Worm (Caenorhabditis elegans) whole organism, midembryonic: ENCODE results near the gene B0252.5.

Experiments
- T22C8.4 ChIP-seq: fragments of 200-800 bp; sonication (Bioruptor generic); IDR thresholded peaks from 2 replicates; pipeline ENCODE4 v1.3.6; 2022; ENCODE audit warnings: missing genetic modification characterization, missing compliant biosample characterization
- cog-1 ChIP-seq: sonication (generic microtip); optimal IDR thresholded peaks from 2 replicates; lab custom pipeline; 2016; ENCODE audit warnings: missing genetic modification characterization, missing compliant biosample characterization
- flt-1 ChIP-seq: fragments of 200-800 bp; sonication (Bioruptor generic); IDR thresholded peaks from 2 replicates; pipeline ENCODE4 v1.3.6; 2022; ENCODE audit warnings: missing genetic modification characterization, missing compliant biosample characterization
- klf-2 ChIP-seq: fragments of 200-800 bp; sonication (Bioruptor generic); conservative IDR thresholded peaks from 2 replicates; pipeline ENCODE4 v1.3.6; 2022; ENCODE audit warnings: missing genetic modification reagents, missing genetic modification characterization, missing compliant biosample characterization
- med-1 ChIP-seq: sonication (generic microtip); optimal IDR thresholded peaks from 2 replicates; lab custom pipeline; 2017; ENCODE audit warnings: missing genetic modification characterization, mild to moderate bottlenecking, missing compliant biosample characterization, antibody characterized with exemption, missing genetic modification reagents; ENCODE audit not compliant: insufficient read depth
- ref-1 ChIP-seq: fragments of 200-800 bp; sonication (Bioruptor generic); conservative IDR thresholded peaks from 2 replicates; pipeline ENCODE4 v1.3.6; 2022; ENCODE audit warnings: missing genetic modification reagents, missing genetic modification characterization, missing compliant biosample characterization
- tab-1 ChIP-seq: fragments of 200-800 bp; sonication (Bioruptor generic); IDR thresholded peaks from 2 replicates; pipeline ENCODE4 v1.3.6; 2022; ENCODE audit warnings: missing genetic modification characterization, missing compliant biosample characterization
- ztf-23 ChIP-seq: fragments of 200-800 bp; sonication (Bioruptor generic); IDR thresholded peaks from 2 replicates; pipeline ENCODE4 v1.3.6; 2022; ENCODE audit warnings: missing genetic modification reagents, missing genetic modification characterization, missing compliant biosample characterization
- ztf-29 ChIP-seq: fragments of 200-800 bp; sonication (Bioruptor generic); IDR thresholded peaks from 2 replicates; pipeline ENCODE4 v1.3.6; 2022; ENCODE audit warnings: missing genetic modification reagents, missing genetic modification characterization, missing compliant biosample characterization

Gene B0252.5

DNA sequence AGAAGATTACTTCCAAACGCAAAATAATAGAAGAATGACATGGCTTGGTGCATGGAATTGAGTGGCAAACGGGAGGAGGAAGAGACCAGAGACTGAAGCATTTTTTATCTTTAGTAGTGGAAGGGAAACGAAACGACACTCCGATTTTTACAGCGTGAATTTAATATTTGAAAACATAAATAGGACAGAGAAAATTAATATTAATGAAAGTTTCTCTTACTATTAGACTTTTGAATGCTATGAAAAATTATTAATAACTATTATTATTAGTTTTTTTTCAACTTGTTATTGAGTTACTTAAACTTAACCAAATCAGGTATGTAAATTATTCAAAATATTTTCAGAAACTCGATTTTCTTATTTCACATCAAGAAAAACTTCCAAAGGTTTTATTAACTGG, 38.6 kb downstream of the B0252.5 start, which contains the start of gene C44B7.7:
Gene C44B7.7 (minus strand): TSS at position 101 of the 400 bp plus-strand sequence.
- no peak for TF ChIP-seq tab-1
- TF ChIP-seq med-1 = no peak
- no peak for TF ChIP-seq ref-1
- TF ChIP-seq ztf-23 = no peak
- no peak for TF ChIP-seq klf-2 (GFP tag; lab: Robert Waterston, UW)
- no peak for TF ChIP-seq ztf-29 (GFP tag; lab: Robert Waterston, UW)
- TF ChIP-seq T22C8.4 (GFP tag; lab: Robert Waterston, UW) = no peak
- TF ChIP-seq flt-1 (GFP tag; lab: Robert Waterston, UW) = no peak

DNA sequence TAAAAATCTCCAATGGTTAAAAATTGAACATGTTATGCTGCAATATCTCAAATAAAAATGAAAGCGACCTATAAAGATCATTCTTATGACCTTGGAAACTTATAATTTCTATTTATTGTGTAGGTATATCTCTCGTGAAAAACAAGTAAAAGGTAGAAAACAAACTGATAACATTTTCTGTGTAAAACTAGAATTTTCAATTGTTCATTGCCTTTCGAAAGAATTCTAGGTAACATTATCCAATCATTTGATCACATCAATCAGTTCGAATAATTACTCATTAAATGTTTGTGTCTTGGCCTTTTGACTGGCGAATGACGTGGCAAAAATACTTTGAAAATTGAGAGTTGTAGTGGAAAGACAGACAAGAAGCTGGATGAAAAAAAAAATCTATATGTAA, 40.8 kb downstream of the B0252.5 start:
- TF ChIP-seq ref-1 (no peak), flt-1 (GFP tag; lab: Robert Waterston, UW) (no peak), klf-2 (GFP tag; lab: Robert Waterston, UW) (no peak), ztf-23 (no peak), T22C8.4 (GFP tag; lab: Robert Waterston, UW) (no peak), tab-1 (no peak)

DNA sequence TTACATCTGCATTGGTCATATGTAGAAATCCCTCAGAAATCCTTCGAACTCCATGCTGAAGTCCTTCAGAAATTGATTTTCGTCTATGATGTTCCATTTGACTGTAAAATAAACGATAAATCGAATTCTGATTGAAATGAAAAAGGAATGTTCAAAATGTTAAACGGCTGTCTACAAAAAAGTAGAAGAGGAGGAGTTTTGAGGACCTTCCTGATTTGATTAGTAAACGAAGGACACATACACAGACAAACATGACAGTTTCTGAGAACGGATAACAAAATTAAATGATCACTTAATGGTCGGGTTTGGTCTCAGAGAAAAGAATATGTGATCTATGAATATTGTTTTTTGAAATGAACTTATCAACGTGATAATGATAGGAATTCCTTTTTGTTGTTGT, 41.7 kb downstream of the B0252.5 start, which contains the start of gene slc-36.5:
Gene slc-36.5 (minus strand): TSS at position 101 of the 400 bp plus-strand sequence.
- no peak for TF ChIP-seq cog-1
- TF ChIP-seq klf-2 (GFP tag; lab: Robert Waterston, UW) = no peak
- TF ChIP-seq ztf-29 (GFP tag; lab: Robert Waterston, UW) = no peak
- TF ChIP-seq med-1 = no peak
- no peak for TF ChIP-seq T22C8.4 (GFP tag; lab: Robert Waterston, UW)
- TF ChIP-seq flt-1 (GFP tag; lab: Robert Waterston, UW) = no peak
- TF ChIP-seq ref-1 = no peak
- no peak for TF ChIP-seq ztf-23
- no peak for TF ChIP-seq tab-1

DNA sequence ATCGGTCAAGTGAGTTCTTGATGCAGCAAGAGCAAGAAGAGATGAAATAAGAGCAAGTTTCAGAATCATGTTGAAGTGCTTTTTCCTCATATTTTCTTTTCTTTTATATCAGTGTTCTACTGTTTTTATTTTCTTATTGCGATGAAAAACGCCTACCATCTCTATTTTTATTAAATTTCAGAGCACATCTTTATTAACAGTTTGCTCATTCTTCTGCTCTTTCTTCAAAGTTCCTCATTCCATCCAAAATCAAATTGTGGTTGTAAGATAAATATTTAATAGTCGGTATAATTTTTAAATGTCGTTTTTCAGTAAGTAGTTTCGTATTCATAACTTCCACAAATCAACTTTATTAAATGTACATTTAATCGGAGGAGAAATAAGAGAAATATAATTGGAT, 46.2 kb downstream of the B0252.5 start, which contains the start of gene C44B7.5:
Gene C44B7.5 (minus strand): TSS at position 101 of the 400 bp plus-strand sequence.
- TF ChIP-seq ref-1 (no peak), med-1 (no peak), tab-1 (no peak), ztf-29 (GFP tag; lab: Robert Waterston, UW) (no peak), klf-2 (GFP tag; lab: Robert Waterston, UW) (no peak), flt-1 (GFP tag; lab: Robert Waterston, UW) (no peak)

DNA sequence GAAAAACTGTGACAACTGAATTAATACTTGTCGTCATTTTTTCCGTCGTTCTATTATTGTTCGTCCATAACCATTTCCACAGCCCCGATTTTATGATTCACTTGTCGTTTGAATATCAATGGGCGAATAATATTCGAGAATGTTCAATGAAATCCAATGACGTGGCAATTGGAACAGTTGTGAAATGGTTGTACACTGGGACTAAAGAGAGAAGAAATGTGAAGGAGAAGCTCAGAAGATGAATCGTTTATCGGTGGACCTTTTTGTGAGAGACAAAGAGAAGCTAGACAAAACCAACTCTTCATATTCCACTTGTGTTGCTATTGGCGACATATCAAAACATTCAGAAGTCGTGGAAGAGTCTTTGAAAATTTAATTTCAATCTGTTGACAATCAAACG, 47.9 kb downstream of the B0252.5 start, which contains the start of gene clhm-1:
Gene clhm-1 (minus strand): TSS at position 207 of the 400 bp plus-strand sequence.
- no peak for TF ChIP-seq ztf-29 (GFP tag; lab: Robert Waterston, UW)
